Worm (Caenorhabditis elegans): ENCODE data around the gene D1053.4.

D1053.4 gene

DNA sequence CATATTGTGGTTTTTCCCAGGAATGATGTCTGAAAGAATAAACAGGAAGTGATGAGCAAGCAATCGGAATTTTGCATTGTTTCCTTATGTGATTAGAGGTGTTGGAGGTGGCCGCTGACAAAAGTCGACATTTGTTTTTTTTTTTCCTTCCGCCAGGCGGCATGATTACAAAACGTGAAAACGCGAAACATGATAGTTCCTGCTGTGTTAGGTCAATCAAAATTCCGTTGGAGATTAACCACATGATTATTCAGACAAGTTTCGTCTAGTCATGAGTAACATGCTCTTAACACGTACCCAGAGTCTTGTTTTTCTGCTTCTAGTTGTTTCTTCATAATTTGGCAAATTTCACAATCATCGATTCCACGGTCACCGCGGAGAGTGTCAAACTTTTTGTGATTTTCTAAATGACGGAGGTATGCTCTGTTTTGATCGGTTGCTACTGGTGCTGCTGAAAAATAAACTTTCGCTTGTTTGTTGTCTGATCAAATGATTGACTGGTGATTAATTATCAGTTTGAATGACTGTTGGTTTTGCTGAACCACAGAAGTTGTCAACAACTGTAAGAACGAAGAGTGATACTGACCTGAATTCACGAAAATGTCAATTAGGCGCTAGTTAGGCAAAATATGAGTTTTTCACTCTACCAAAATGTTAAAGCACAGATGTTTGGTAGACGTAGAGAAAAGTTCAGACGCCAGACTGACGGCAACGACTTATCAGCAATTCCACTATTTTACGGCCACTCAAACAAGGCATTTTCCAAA is 44.2 kb downstream of the D1053.4 start:
- TF ChIP-seq mab-5 (tag; optimal IDR thresholded peaks at IDR 0.05) (no peak), sma-3 (GFP tag; optimal IDR thresholded peaks at IDR 0.05) (no peak), Y55F3AM.14 (GFP tag; optimal IDR thresholded peaks at IDR 0.05) (no peak), unc-62 (GFP tag; optimal IDR thresholded peaks at IDR 0.05) (no peak), ztf-11 (tag; optimal IDR thresholded peaks at IDR 0.05) (no peak)

DNA sequence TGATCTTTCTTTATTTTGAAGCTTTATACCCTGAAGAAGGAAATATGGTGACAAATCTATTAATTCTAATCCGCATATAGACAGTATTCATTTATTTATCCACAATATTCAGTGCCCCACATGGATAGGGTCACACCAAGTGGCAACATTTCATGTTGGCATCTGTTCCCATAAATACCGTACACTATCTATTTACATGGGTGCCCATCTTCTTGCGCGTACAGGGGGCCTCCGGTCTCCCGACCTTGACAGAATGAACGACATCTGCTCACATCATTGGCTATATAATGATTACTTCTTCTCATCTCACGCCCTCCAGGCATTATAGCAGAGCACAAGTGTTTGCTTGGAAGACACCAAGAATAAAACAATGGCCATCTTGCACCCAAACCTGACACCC is 48.0 kb downstream of the D1053.4 start:
- no peak for TF ChIP-seq sem-4 (tag; optimal IDR thresholded peaks at IDR 0.05)
- no peak for TF ChIP-seq elt-1 (tag; optimal IDR thresholded peaks at IDR 0.05)

DNA sequence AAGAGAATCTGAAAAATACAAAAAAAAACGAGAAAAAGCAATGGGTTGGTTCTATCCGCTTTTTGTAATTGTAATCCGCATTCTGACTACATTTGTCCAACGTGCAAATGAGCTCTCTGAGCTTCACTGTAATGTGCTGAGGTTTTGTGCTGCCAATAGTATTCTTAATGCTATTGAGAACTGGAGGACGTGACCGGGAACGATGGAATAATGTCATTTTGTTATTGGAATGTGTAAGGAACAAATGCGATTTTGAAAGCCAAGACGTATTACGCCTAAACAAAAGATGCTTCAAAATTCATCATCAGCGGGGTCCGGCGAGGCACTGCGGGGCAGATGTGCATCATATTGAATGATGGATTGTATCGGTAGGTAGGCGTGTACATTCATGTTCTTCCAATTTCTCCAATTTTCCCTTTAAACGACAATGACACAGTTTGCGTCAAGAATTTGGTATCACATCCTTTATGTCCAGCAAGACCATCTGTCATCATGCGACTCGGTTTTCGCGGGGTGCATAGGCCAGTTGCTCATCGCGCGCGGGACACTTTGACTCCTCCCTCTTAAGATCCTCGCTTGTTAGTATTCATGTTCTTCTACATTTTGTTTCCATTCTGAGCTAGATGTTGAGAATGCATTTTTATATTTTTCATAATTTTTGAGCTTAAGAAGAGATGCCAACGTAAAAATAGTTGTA is 50.4 kb downstream of the D1053.4 start:
- TF ChIP-seq ztf-11 (tag; optimal IDR thresholded peaks at IDR 0.05) (no peak), mab-5 (tag; optimal IDR thresholded peaks at IDR 0.05) (peak; percentile 7), nhr-11 (tag; optimal IDR thresholded peaks at IDR 0.05) (no peak)

Measured in whole organism, L2 larva.